Worm (Caenorhabditis elegans) whole organism, young adult: ENCODE data around the gene sec-5.
A peak's percentile ranks its signal among the peaks of the same experiment; 100 is the strongest.

Experiments
- C06A6.2 ChIP-seq: fragments of 200-800 bp; sonication (Bioruptor generic); conservative IDR thresholded peaks from 2 replicates; pipeline ENCODE4 v1.3.6; 2022; ENCODE audit warnings: missing genetic modification characterization, missing compliant biosample characterization
- F10E7.11 ChIP-seq: sonication (generic microtip); optimal IDR thresholded peaks from 2 replicates; lab custom pipeline; 2017; ENCODE audit warnings: mild to moderate bottlenecking, missing genetic modification characterization, moderate library complexity, missing compliant biosample characterization
- F49E8.2 ChIP-seq: sonication (generic microtip); optimal IDR thresholded peaks from 3 replicates; lab custom pipeline; 2017; ENCODE audit warnings: missing genetic modification characterization, mild to moderate bottlenecking, missing compliant biosample characterization, antibody characterized with exemption, moderate library complexity; ENCODE audit not compliant: insufficient read depth
- F57A8.1 ChIP-seq: fragments of 200-800 bp; sonication (Bioruptor generic); optimal IDR thresholded peaks from 2 replicates; lab custom pipeline; 2018; ENCODE audit warnings: mild to moderate bottlenecking, missing genetic modification characterization, moderate library complexity, missing compliant biosample characterization
- K11D2.4 ChIP-seq: fragments of 200-800 bp; sonication (Bioruptor generic); IDR thresholded peaks from 2 replicates; pipeline ENCODE4 v1.3.6; 2022; ENCODE audit warnings: missing genetic modification reagents, missing genetic modification characterization, missing compliant biosample characterization
- T07F8.4 ChIP-seq: sonication (generic microtip); optimal IDR thresholded peaks from 2 replicates; lab custom pipeline; 2016; ENCODE audit warnings: mild to moderate bottlenecking, missing genetic modification characterization, moderate library complexity, missing compliant biosample characterization
- ZK185.1 ChIP-seq: sonication (generic microtip); optimal IDR thresholded peaks from 2 replicates; lab custom pipeline; 2016; ENCODE audit warnings: mild to moderate bottlenecking, missing genetic modification characterization, missing compliant biosample characterization; ENCODE audit not compliant: poor library complexity, severe bottlenecking
- akir-1 ChIP-seq: fragments of 200-800 bp; sonication (Bioruptor generic); optimal IDR thresholded peaks from 2 replicates; lab custom pipeline; 2018; ENCODE audit warnings: mild to moderate bottlenecking, missing genetic modification characterization, moderate library complexity, missing compliant biosample characterization
- attf-3 ChIP-seq: fragments of 200-800 bp; sonication (Bioruptor generic); conservative IDR thresholded peaks from 2 replicates; pipeline ENCODE4 v1.3.6; 2022; ENCODE audit warnings: missing genetic modification reagents, missing genetic modification characterization, missing compliant biosample characterization
- cebp-1 ChIP-seq, 2 experiments: fragments of 200-800 bp in 1 of 2; sonication (Bioruptor generic) in 1 of 2; sonication (generic microtip) in 1 of 2; IDR thresholded peaks in 1 of 2; optimal IDR thresholded peaks in 1 of 2; 2 replicates each; pipeline versions ENCODE4 v1.3.6 to Lab custom; 2017 to 2022; ENCODE audit warnings: missing compliant biosample characterization in 2 of 2, missing genetic modification characterization in 2 of 2, mild to moderate bottlenecking in 1 of 2, missing genetic modification reagents in 1 of 2, moderate library complexity in 1 of 2
- cebp-2 ChIP-seq: fragments of 200-800 bp; sonication (Bioruptor generic); IDR thresholded peaks from 2 replicates; pipeline ENCODE4 v1.3.6; 2022; ENCODE audit warnings: missing genetic modification characterization, missing compliant biosample characterization
- ceh-40 ChIP-seq: fragments of 200-800 bp; sonication (Bioruptor generic); IDR thresholded peaks from 2 replicates; pipeline ENCODE4 v1.3.6; 2022; ENCODE audit warnings: missing genetic modification characterization, missing compliant biosample characterization
- chd-7 ChIP-seq: sonication (generic microtip); optimal IDR thresholded peaks from 2 replicates; lab custom pipeline; 2016; ENCODE audit warnings: mild to moderate bottlenecking, missing genetic modification characterization, moderate library complexity, missing compliant biosample characterization
- die-1 ChIP-seq: sonication (generic microtip); optimal IDR thresholded peaks from 2 replicates; lab custom pipeline; 2016; ENCODE audit warnings: missing genotype, mild to moderate bottlenecking, missing genetic modification characterization, missing compliant biosample characterization
- dox-1 ChIP-seq: fragments of 200-800 bp; sonication (Bioruptor generic); IDR thresholded peaks from 2 replicates; pipeline ENCODE4 v1.3.6; 2022; ENCODE audit warnings: missing genetic modification reagents, missing genetic modification characterization, missing compliant biosample characterization
- efl-1 ChIP-seq: fragments of 150-350 bp; optimal IDR thresholded peaks from 2 replicates; lab custom pipeline; 2014; ENCODE audit warnings: missing biosample characterization, missing genetic modification reagents, missing genetic modification characterization
- egl-44 ChIP-seq: fragments of 200-800 bp; sonication (Bioruptor generic); IDR thresholded peaks from 2 replicates; pipeline ENCODE4 v1.3.6; 2022; ENCODE audit warnings: missing genetic modification reagents, missing genetic modification characterization, missing compliant biosample characterization
- gei-17 ChIP-seq: fragments of 200-800 bp; sonication (Bioruptor generic); optimal IDR thresholded peaks from 2 replicates; lab custom pipeline; 2018; ENCODE audit warnings: mild to moderate bottlenecking, missing genetic modification characterization, missing compliant biosample characterization
- him-1 ChIP-seq: sonication (generic microtip); optimal IDR thresholded peaks from 2 replicates; lab custom pipeline; 2016; ENCODE audit warnings: missing genotype, missing genetic modification reagents, missing genetic modification characterization, missing compliant biosample characterization
- let-526 ChIP-seq: fragments of 200-800 bp; sonication (Bioruptor generic); IDR thresholded peaks from 2 replicates; pipeline ENCODE4 v1.3.6; 2022; ENCODE audit warnings: missing genetic modification reagents, missing genetic modification characterization, missing compliant biosample characterization
- let-607 ChIP-seq, 2 experiments: fragments of 200-800 bp in 1 of 2; sonication (Bioruptor generic) in 1 of 2; sonication (generic microtip) in 1 of 2; optimal IDR thresholded peaks; 2 replicates each; lab custom pipeline; 2016 to 2018; ENCODE audit warnings: mild to moderate bottlenecking in 2 of 2, missing compliant biosample characterization in 2 of 2, missing genetic modification characterization in 2 of 2, moderate library complexity in 2 of 2, missing genotype in 1 of 2
- lin-26 ChIP-seq: fragments of 200-800 bp; sonication (Bioruptor generic); IDR thresholded peaks from 2 replicates; pipeline ENCODE4 v1.3.6; 2022; ENCODE audit warnings: missing genetic modification reagents, missing genetic modification characterization, missing compliant biosample characterization
- madf-10 ChIP-seq: sonication (generic microtip); optimal IDR thresholded peaks from 2 replicates; lab custom pipeline; 2016; ENCODE audit warnings: mild to moderate bottlenecking, missing genetic modification characterization, missing compliant biosample characterization
- madf-6 ChIP-seq: fragments of 200-800 bp; sonication (Bioruptor generic); IDR thresholded peaks from 2 replicates; pipeline ENCODE4 v1.3.6; 2022; ENCODE audit warnings: missing genetic modification reagents, missing genetic modification characterization, missing compliant biosample characterization
- mcd-1 ChIP-seq: fragments of 200-800 bp; sonication (Bioruptor generic); IDR thresholded peaks from 2 replicates; pipeline ENCODE4 v1.3.6; 2022; ENCODE audit warnings: missing genetic modification reagents, missing genetic modification characterization, missing compliant biosample characterization
- mes-4 ChIP-seq: sonication (generic microtip); optimal IDR thresholded peaks from 2 replicates; lab custom pipeline; 2016; ENCODE audit warnings: missing genotype, missing genetic modification characterization, missing compliant biosample characterization
- nhr-80 ChIP-seq: sonication (generic microtip); optimal IDR thresholded peaks from 2 replicates; lab custom pipeline; 2016; ENCODE audit warnings: missing genetic modification characterization, missing compliant biosample characterization
- pha-4 ChIP-seq: fragments of 150-350 bp; sonication (generic microtip); optimal IDR thresholded peaks from 2 replicates; lab custom pipeline; 2014; ENCODE audit warnings: missing biosample characterization, missing genetic modification reagents, missing genetic modification characterization
- snpc-1.1 ChIP-seq: sonication (generic microtip); optimal IDR thresholded peaks from 2 replicates; lab custom pipeline; 2017; ENCODE audit warnings: missing genetic modification characterization, mild to moderate bottlenecking, missing compliant biosample characterization, antibody characterized with exemption, moderate library complexity, missing genotype, missing genetic modification reagents; ENCODE audit not compliant: insufficient read depth
- unc-130 ChIP-seq: sonication (generic microtip); optimal IDR thresholded peaks from 2 replicates; lab custom pipeline; 2016; ENCODE audit warnings: missing genetic modification reagents, missing genetic modification characterization, missing compliant biosample characterization
- unc-62 ChIP-seq: fragments of 150-350 bp; optimal IDR thresholded peaks from 2 replicates; lab custom pipeline; 2014; ENCODE audit warnings: missing biosample characterization, missing genetic modification reagents, missing genetic modification characterization
- ztf-25 ChIP-seq: fragments of 200-800 bp; sonication (Bioruptor generic); IDR thresholded peaks from 2 replicates; pipeline ENCODE4 v1.3.6; 2022; ENCODE audit warnings: missing genetic modification reagents, missing genetic modification characterization, missing compliant biosample characterization
- ztf-26 ChIP-seq: sonication (generic microtip); optimal IDR thresholded peaks from 2 replicates; lab custom pipeline; 2017; ENCODE audit warnings: missing genetic modification characterization, missing compliant biosample characterization

Gene sec-5

DNA sequence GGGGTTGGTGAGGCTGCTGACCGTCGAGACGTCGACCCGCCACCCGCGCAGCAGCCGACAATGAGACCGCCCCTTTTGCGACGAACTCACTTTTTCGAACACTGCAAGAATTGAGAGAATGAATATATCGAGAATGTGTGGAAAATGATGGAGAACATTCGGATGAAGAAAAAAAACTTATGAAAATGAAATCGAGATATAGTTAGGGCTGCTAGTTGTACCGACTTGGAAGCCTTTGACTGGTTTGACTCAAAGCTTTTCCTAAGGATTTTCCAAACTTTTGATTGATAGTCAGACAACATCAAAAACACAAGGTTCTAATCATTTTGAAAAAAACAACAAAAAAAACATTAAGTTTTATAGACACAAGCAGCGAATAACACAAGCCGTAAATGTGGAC, 11.4 kb upstream of the sec-5 start, which contains the start of gene sym-2 (continued):
- no peak for TF ChIP-seq unc-130 (GFP tag; lab: Kevin White, UChicago)

DNA sequence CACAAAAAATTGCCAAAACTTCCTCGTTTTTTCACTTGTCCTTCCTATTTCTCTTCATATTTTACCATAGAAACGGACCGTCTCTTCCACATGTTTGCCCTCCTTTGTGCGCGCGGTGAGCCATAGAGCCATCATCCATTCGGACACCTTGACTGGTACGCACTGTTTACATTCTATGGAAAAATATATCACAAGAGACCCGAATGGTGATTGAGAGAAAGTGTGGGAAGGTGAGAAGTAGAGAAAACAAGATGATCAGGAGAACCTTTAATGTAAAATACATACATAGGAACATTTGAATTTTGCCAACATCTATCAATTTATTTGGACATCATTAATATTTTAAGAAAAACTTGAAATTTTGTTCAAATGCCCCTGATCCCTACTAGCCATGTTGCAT, 9.0 kb upstream of the sec-5 start:
- TF ChIP-seq cebp-1 (GFP tag; IDR thresholded peaks at IDR 0.05; lab: Robert Waterston, UW) (no peak), cebp-1 (tag; optimal IDR thresholded peaks at IDR 0.05; lab: Kevin White, UChicago) (no peak), mcd-1 (GFP tag; lab: Robert Waterston, UW) (no peak), ztf-26 (no peak), F10E7.11 (tag; lab: Kevin White, UChicago) (no peak), K11D2.4 (no peak), ztf-25 (GFP tag; lab: Robert Waterston, UW) (no peak), him-1 (no peak), cebp-2 (GFP tag; lab: Robert Waterston, UW) (no peak), ceh-40 (GFP tag; lab: Robert Waterston, UW) (no peak), die-1 (tag; lab: Kevin White, UChicago) (no peak), attf-3 (no peak), egl-44 (no peak), pha-4 (tag; lab: Kevin White, UChicago) (no peak), T07F8.4 (tag; lab: Kevin White, UChicago) (no peak), gei-17 (GFP tag; lab: Kevin White, UChicago) (no peak), efl-1 (GFP tag; lab: Kevin White, UChicago) (no peak)

DNA sequence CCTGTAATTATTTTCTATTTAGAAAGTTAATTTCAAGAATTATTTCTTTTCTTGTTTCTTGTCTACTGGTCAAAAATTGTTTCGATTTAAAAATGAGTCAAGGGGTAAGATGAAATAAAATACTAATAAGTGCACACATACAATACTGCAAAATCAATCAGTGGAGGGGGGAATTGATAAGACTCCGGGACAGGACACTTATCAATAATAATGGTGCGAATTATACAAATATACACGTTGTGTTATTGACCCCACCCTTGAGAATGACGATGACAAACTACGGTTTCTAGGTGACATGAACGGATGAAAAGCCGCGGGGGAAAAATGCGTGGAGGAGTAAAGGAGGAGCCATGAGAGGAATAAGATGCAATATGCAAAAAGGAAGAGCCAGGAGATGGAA, 4.2 kb upstream of the sec-5 start:
- no peak for TF ChIP-seq madf-6
- no peak for TF ChIP-seq snpc-1.1 (tag; lab: Kevin White, UChicago)
- peak; percentile 59 for TF ChIP-seq nhr-80 (tag; lab: Kevin White, UChicago)
- TF ChIP-seq mes-4 (tag; lab: Kevin White, UChicago) = no peak
- TF ChIP-seq ceh-40 (GFP tag; lab: Robert Waterston, UW) = no peak
- no peak for TF ChIP-seq F49E8.2 (tag; lab: Kevin White, UChicago)
- no peak for TF ChIP-seq akir-1 (GFP tag; lab: Kevin White, UChicago)
- TF ChIP-seq ZK185.1 (tag; lab: Kevin White, UChicago) = no peak

DNA sequence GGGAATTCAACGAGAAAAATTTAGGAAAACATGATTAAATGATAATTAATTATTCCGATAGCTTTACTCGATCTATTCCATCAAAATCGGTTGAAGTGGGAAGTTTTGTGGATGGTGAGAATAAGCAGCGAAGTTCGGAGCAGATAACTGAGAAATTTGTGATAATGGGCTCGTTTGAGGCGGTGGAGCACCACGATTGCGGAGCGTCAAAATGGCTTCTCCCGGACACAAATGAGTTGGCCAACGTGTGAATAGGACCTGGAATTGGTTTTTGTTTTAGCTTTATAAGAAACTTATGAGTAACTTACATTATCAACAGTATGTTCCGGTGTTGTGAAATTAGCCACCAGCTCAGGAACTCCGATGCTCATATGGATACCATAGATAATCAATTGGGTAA, 1.9 kb upstream of the sec-5 start:
- TF ChIP-seq unc-62 (GFP tag; lab: Kevin White, UChicago) (no peak), F10E7.11 (tag; lab: Kevin White, UChicago) (no peak), C06A6.2 (GFP tag; lab: Robert Waterston, UW) (no peak), lin-26 (GFP tag; lab: Robert Waterston, UW) (no peak), let-607 (tag; optimal IDR thresholded peaks at IDR 0.05; lab: Kevin White, UChicago) (no peak), chd-7 (tag; lab: Kevin White, UChicago) (no peak), F57A8.1 (GFP tag; lab: Kevin White, UChicago) (no peak), dox-1 (GFP tag; lab: Robert Waterston, UW) (no peak), akir-1 (GFP tag; lab: Kevin White, UChicago) (no peak), let-526 (GFP tag; lab: Robert Waterston, UW) (no peak), madf-10 (tag; lab: Kevin White, UChicago) (no peak)
